Worm (Caenorhabditis elegans) whole organism, L3 larva: ENCODE measurements around the gene bicd-1.
"Not testable (repeated sequence)": the region's sequence is repeated elsewhere in the genome, so short reads cannot be mapped to it uniquely, and the experiment has no call there.

Experiments
- R02D3.7 ChIP-seq: fragments of 150-350 bp; optimal IDR thresholded peaks from 2 replicates; lab custom pipeline; 2014; ENCODE audit warnings: missing biosample characterization, missing genetic modification characterization
- ZK546.5 ChIP-seq: sonication (generic microtip); optimal IDR thresholded peaks from 2 replicates; lab custom pipeline; 2017; ENCODE audit warnings: missing biosample characterization, missing genetic modification characterization
- aly-2 ChIP-seq: fragments of 150-350 bp; optimal IDR thresholded peaks from 2 replicates; lab custom pipeline; 2014; ENCODE audit warnings: missing biosample characterization, missing genetic modification characterization
- ama-1 ChIP-seq: fragments of 150-350 bp; optimal IDR thresholded peaks from 2 replicates; lab custom pipeline; 2018
- ceh-16 ChIP-seq: sonication (generic microtip); optimal IDR thresholded peaks from 2 replicates; lab custom pipeline; 2017; ENCODE audit warnings: missing biosample characterization, missing genetic modification characterization
- ceh-28 ChIP-seq: fragments of 150-350 bp; optimal IDR thresholded peaks from 2 replicates; lab custom pipeline; 2014; ENCODE audit warnings: missing biosample characterization, missing genetic modification reagents, missing genetic modification characterization
- ceh-9 ChIP-seq: sonication (generic microtip); optimal IDR thresholded peaks from 2 replicates; lab custom pipeline; 2018; ENCODE audit warnings: missing biosample characterization, missing genetic modification characterization
- egl-27 ChIP-seq: sonication (generic microtip); optimal IDR thresholded peaks from 4 replicates; lab custom pipeline; 2017; ENCODE audit warnings: missing biosample characterization, missing genetic modification reagents, missing genetic modification characterization
- egl-5 ChIP-seq: fragments of 150-350 bp; optimal IDR thresholded peaks from 2 replicates; lab custom pipeline; 2017; ENCODE audit warnings: missing biosample characterization, missing genetic modification reagents, missing genetic modification characterization, inconsistent platforms
- elt-1 ChIP-seq: fragments of 150-350 bp; optimal IDR thresholded peaks from 2 replicates; lab custom pipeline; 2014; ENCODE audit warnings: missing biosample characterization, missing genetic modification characterization
- elt-2 ChIP-seq: sonication (generic microtip); optimal IDR thresholded peaks from 2 replicates; lab custom pipeline; 2016; ENCODE audit warnings: missing genetic modification reagents, mild to moderate bottlenecking, missing genetic modification characterization, missing compliant biosample characterization
- elt-3 ChIP-seq, 3 experiments: fragments of 150-350 bp in 1 of 3; sonication (generic microtip) in 2 of 3; optimal IDR thresholded peaks; 2 replicates in 2 of 3; 4 replicates in 1 of 3; lab custom pipeline; 2014 to 2017; ENCODE audit warnings: missing biosample characterization in 3 of 3, missing genetic modification characterization in 3 of 3
- fkh-10 ChIP-seq: sonication (generic microtip); optimal IDR thresholded peaks from 2 replicates; lab custom pipeline; 2017; ENCODE audit warnings: missing biosample characterization, missing genetic modification reagents, missing genetic modification characterization
- fkh-2 ChIP-seq: fragments of 150-350 bp; optimal IDR thresholded peaks from 2 replicates; lab custom pipeline; 2014; ENCODE audit warnings: missing biosample characterization, missing genetic modification reagents, missing genetic modification characterization
- fos-1 ChIP-seq: fragments of 150-350 bp; optimal IDR thresholded peaks from 2 replicates; lab custom pipeline; 2014; ENCODE audit warnings: missing biosample characterization, missing genetic modification characterization
- hmg-11 ChIP-seq: sonication (generic microtip); optimal IDR thresholded peaks from 2 replicates; lab custom pipeline; 2016; ENCODE audit warnings: missing genetic modification characterization, missing compliant biosample characterization
- jun-1 ChIP-seq: fragments of 150-350 bp; optimal IDR thresholded peaks from 2 replicates; lab custom pipeline; 2014; ENCODE audit warnings: missing biosample characterization, missing genetic modification reagents, missing genetic modification characterization
- lin-15B ChIP-seq: fragments of 150-350 bp; optimal IDR thresholded peaks from 2 replicates; lab custom pipeline; 2014; ENCODE audit warnings: missing biosample characterization, missing genetic modification characterization
- lin-39 ChIP-seq: fragments of 150-350 bp; optimal IDR thresholded peaks from 2 replicates; lab custom pipeline; 2018; ENCODE audit warnings: missing biosample characterization, missing genetic modification reagents, missing genetic modification characterization
- lsy-12 ChIP-seq: sonication (generic microtip); optimal IDR thresholded peaks from 2 replicates; lab custom pipeline; 2016; ENCODE audit warnings: mild to moderate bottlenecking, missing genetic modification characterization, missing compliant biosample characterization
- mdl-1 ChIP-seq: fragments of 150-350 bp; optimal IDR thresholded peaks from 2 replicates; lab custom pipeline; 2014; ENCODE audit warnings: missing biosample characterization, missing genetic modification characterization
- mml-1 ChIP-seq: fragments of 150-350 bp; sonication (generic microtip); optimal IDR thresholded peaks from 3 replicates; lab custom pipeline; 2014; ENCODE audit warnings: missing biosample characterization, missing genetic modification characterization
- nfya-1 ChIP-seq: sonication (generic microtip); optimal IDR thresholded peaks from 2 replicates; lab custom pipeline; 2017; ENCODE audit warnings: missing genetic modification characterization, mild to moderate bottlenecking, missing compliant biosample characterization, antibody characterized with exemption, moderate library complexity; ENCODE audit not compliant: insufficient read depth
- nhr-11 ChIP-seq: fragments of 150-350 bp; optimal IDR thresholded peaks from 2 replicates; lab custom pipeline; 2014; ENCODE audit warnings: missing biosample characterization, missing genetic modification characterization
- nhr-23 ChIP-seq: fragments of 150-350 bp; optimal IDR thresholded peaks from 2 replicates; lab custom pipeline; 2014; ENCODE audit warnings: missing biosample characterization, missing genetic modification reagents, missing genetic modification characterization
- nhr-237 ChIP-seq: fragments of 150-350 bp; optimal IDR thresholded peaks from 2 replicates; lab custom pipeline; 2014; ENCODE audit warnings: missing biosample characterization, missing genetic modification characterization
- nhr-25 ChIP-seq: sonication (generic microtip); optimal IDR thresholded peaks from 2 replicates; lab custom pipeline; 2017; ENCODE audit warnings: missing biosample characterization, missing genetic modification characterization
- nhr-43 ChIP-seq: sonication (generic microtip); optimal IDR thresholded peaks from 2 replicates; lab custom pipeline; 2016; ENCODE audit warnings: mild to moderate bottlenecking, missing genetic modification characterization, missing compliant biosample characterization; ENCODE audit not compliant: poor library complexity, severe bottlenecking
- nhr-67 ChIP-seq: fragments of 150-350 bp; optimal IDR thresholded peaks from 2 replicates; lab custom pipeline; 2014; ENCODE audit warnings: missing biosample characterization, missing genetic modification characterization
- pha-4 ChIP-seq: fragments of 150-350 bp; optimal IDR thresholded peaks from 2 replicates; lab custom pipeline; 2014; ENCODE audit warnings: missing biosample characterization, missing genetic modification reagents, missing genetic modification characterization
- pqm-1 ChIP-seq: fragments of 150-350 bp; optimal IDR thresholded peaks from 2 replicates; lab custom pipeline; 2017; ENCODE audit warnings: missing biosample characterization, missing genetic modification characterization, inconsistent platforms
- sea-2 ChIP-seq: fragments of 150-350 bp; sonication (generic microtip); optimal IDR thresholded peaks from 4 replicates; lab custom pipeline; 2014; ENCODE audit warnings: missing biosample characterization, missing genetic modification reagents, missing genetic modification characterization
- skn-1 ChIP-seq: fragments of 150-350 bp; optimal IDR thresholded peaks from 2 replicates; lab custom pipeline; 2014; ENCODE audit warnings: missing biosample characterization, missing genetic modification characterization
- snpc-4 ChIP-seq: fragments of 150-350 bp; optimal IDR thresholded peaks from 2 replicates; lab custom pipeline; 2014; ENCODE audit warnings: missing biosample characterization, missing genetic modification characterization
- tbx-2 ChIP-seq: sonication (generic microtip); optimal IDR thresholded peaks from 2 replicates; lab custom pipeline; 2016; ENCODE audit warnings: mild to moderate bottlenecking, missing genetic modification characterization, missing compliant biosample characterization
- unc-39 ChIP-seq: sonication (generic microtip); optimal IDR thresholded peaks from 4 replicates; lab custom pipeline; 2017; ENCODE audit warnings: missing biosample characterization, missing genetic modification characterization
- zag-1 ChIP-seq: fragments of 150-350 bp; optimal IDR thresholded peaks from 2 replicates; lab custom pipeline; 2014; ENCODE audit warnings: missing biosample characterization, missing genetic modification characterization
- ztf-11 ChIP-seq: fragments of 150-350 bp; optimal IDR thresholded peaks from 2 replicates; lab custom pipeline; 2014; ENCODE audit warnings: missing biosample characterization, missing genetic modification characterization
- ztf-4 ChIP-seq: fragments of 150-350 bp; optimal IDR thresholded peaks from 2 replicates; lab custom pipeline; 2014; ENCODE audit warnings: missing biosample characterization, missing genetic modification characterization

bicd-1 gene

DNA sequence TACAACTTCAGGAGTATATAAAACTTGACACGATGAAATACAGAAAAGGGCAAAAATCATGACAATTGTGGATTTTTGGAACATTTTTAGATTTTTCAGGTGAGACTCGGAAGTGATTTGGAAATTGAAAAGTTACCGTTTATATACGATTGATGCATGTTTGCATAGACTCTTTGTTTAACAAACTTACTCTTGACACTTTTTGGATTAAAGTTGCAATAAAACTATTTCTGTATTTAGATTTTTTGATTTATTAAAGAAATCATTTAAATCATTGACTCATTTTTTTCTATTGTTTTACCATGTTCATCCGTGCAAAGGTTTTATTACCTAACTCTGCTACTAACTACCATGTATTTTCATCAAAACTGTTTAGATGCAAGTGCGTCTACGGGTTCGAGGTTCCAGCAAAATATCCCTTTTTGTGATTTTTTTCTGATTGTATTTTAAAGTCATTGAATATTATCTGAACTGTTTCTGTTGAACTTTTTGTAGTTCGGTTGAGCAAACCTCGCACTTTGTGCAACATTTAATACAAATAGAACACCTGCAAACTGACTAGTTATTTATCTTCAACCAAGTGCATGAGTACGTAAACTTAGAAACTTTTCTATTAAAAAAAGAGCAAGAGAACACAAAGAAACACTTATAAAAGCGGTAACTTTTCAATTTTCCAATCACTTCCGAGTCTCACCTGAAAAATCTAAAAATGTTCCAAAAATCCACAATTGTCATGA is 19.0 kb upstream of the bicd-1 start, which contains the start of the genes nspb-1 and nspb-2:
nspb-1 (minus strand) TSS at position 101 of the 737 bp plus-strand sequence.
nspb-2 (plus strand) TSS at position 687 of the 737 bp plus-strand sequence.
- TF ChIP-seq elt-1 (tag; lab: Kevin White, UChicago); hmg-11; pqm-1: not testable (repeated sequence)

DNA sequence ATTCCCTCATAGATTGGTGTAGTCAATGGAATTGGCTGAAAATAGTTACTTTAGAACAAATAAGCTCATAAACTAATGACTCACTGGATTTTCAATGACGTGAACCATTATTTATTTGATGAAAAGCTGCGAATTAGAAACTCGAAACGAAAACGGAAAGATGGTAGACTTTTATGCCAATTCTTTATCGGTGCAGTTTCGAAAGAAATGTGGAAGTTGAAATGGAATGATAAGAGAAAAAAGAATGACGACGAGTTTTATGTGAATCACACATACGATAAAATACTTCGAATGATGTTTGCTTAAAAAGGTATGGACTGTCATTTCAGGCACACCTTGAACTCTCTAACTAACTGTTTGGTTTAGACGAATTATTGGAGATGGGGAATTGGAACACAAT is 17.9 kb upstream of the bicd-1 start, which contains the start of the genes lec-11 and irld-7:
lec-11 (minus strand) TSS at position 126 of the 400 bp plus-strand sequence.
irld-7 (plus strand) TSS at position 332 of the 400 bp plus-strand sequence.
- TF ChIP-seq elt-1 (tag; lab: Kevin White, UChicago) = no peak
- TF ChIP-seq jun-1 (tag; lab: Kevin White, UChicago) = no peak
- TF ChIP-seq elt-2 (tag; lab: Kevin White, UChicago) = peak; percentile 72
- peak; percentile 69 for TF ChIP-seq pqm-1
- TF ChIP-seq nhr-23 (tag; lab: Kevin White, UChicago) = no peak
- TF ChIP-seq lin-39 = no peak

DNA sequence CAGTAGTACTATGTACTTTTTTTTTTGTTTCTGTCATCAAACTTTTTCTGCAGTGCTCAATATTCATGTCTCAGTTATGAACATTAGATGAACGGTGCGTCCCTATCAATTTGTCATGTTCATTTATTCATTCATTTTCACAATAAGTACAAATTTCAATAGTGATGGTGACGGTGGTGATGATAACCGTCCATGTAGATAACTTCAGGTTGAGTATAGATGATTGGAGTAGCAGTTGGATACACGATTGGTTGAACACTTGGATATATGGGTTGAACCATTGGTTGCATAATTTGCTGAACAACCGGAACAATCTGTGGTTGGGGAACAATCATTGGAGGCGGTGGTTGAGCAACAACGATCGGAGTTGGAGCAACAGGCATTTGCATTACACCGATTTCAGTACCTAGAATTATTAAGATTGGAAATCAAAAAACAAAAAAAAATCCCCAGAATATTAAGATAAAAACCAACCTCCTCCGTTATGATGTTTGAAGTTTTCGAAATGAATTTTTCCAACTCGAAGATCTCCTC is 16.0 kb upstream of the bicd-1 start:
- TF ChIP-seq elt-2 (tag; lab: Kevin White, UChicago) (no peak), elt-3 (tag; optimal IDR thresholded peaks at IDR 0.05; lab: Kevin White, UChicago) (no peak)

DNA sequence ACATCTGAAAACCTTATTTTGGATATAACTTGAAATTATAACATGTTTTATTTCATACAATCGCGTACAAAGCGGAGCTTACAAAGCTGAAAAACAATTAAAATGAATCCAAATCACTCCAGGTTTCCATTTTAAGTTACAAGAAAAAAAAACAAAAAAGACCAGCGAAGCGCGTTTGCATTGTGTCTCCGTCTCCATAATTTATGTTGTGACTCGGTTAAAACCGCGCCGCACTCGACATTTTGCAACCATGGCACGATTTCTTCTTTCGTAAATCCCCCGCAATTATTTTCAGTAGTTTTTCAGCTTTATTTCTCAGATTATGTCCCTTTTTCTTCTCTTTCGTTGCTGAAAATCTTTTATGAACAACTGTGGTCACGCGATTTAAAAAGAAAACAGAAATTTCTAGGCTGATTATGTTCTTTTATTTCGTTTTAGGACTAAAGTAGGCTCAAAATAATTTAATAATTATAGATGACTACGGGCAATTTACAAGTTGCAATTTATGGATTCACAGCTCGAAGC is 13.3 kb upstream of the bicd-1 start, which contains the start of the genes F38A5.2 and dnj-11:
F38A5.2 (minus strand) TSS at position 4 of the 525 bp plus-strand sequence.
dnj-11 (plus strand) TSS at position 475 of the 525 bp plus-strand sequence.
- TF ChIP-seq nhr-237 (tag; lab: Kevin White, UChicago) (no peak), snpc-4 (tag; lab: Kevin White, UChicago) (peak; percentile 82), aly-2 (tag; lab: Kevin White, UChicago) (no peak), fkh-2 (no peak), nfya-1 (tag; lab: Kevin White, UChicago) (peak; percentile 86), sea-2 (GFP tag; lab: Kevin White, UChicago) (no peak), lsy-12 (tag; lab: Kevin White, UChicago) (peak; percentile 27), ztf-4 (tag; lab: Kevin White, UChicago) (no peak), ceh-16 (no peak), tbx-2 (no peak), fkh-10 (GFP tag; lab: Kevin White, UChicago) (peak; percentile 44), nhr-43 (tag; lab: Kevin White, UChicago) (peak; percentile 69), elt-3 (tag; optimal IDR thresholded peaks at IDR 0.05; lab: Kevin White, UChicago) (no peak), zag-1 (tag; lab: Kevin White, UChicago) (no peak), unc-39 (tag; lab: Kevin White, UChicago) (no peak), R02D3.7 (tag; lab: Kevin White, UChicago) (peak; percentile 68), nhr-23 (tag; lab: Kevin White, UChicago) (peak; percentile 85), pqm-1 (peak; percentile 62), nhr-25 (tag; lab: Kevin White, UChicago) (peak; percentile 89), jun-1 (tag; lab: Kevin White, UChicago) (peak; percentile 34), nhr-67 (tag; lab: Kevin White, UChicago) (no peak), elt-2 (tag; lab: Kevin White, UChicago) (peak; percentile 28), lin-15B (tag; lab: Kevin White, UChicago) (peak; percentile 94), fos-1 (tag; lab: Kevin White, UChicago) (no peak), hmg-11 (peak; percentile 76), ZK546.5 (tag; lab: Kevin White, UChicago) (no peak), egl-27 (tag; lab: Kevin White, UChicago) (no peak), egl-5 (tag; lab: Kevin White, UChicago) (peak; percentile 71), ceh-28 (peak; percentile 18), nhr-11 (tag; lab: Kevin White, UChicago) (no peak), ama-1 (lab: Kevin White, UChicago) (no peak), pha-4 (tag; lab: Kevin White, UChicago) (peak; percentile 97), ceh-9 (no peak), ztf-11 (tag; lab: Kevin White, UChicago) (no peak), mdl-1 (tag; lab: Kevin White, UChicago) (no peak), skn-1 (tag; lab: Kevin White, UChicago) (peak; percentile 83), lin-39 (peak; percentile 64), mml-1 (tag; lab: Kevin White, UChicago) (no peak)
- TF ChIP-seq, all 47 proteins: peak for 18
